Worm (Caenorhabditis elegans) whole organism, L4/young adult: ENCODE measurements around the gene dyn-1.

Source experiments
- W03F9.2 ChIP-seq: fragments of 150-350 bp; optimal IDR thresholded peaks from 2 replicates; lab custom pipeline; 2014; ENCODE audit warnings: missing biosample characterization, missing genetic modification characterization
- him-1 ChIP-seq: sonication (generic microtip); optimal IDR thresholded peaks from 2 replicates; lab custom pipeline; 2016; ENCODE audit warnings: missing genotype, missing genetic modification reagents, missing genetic modification characterization, missing compliant biosample characterization

DNA sequence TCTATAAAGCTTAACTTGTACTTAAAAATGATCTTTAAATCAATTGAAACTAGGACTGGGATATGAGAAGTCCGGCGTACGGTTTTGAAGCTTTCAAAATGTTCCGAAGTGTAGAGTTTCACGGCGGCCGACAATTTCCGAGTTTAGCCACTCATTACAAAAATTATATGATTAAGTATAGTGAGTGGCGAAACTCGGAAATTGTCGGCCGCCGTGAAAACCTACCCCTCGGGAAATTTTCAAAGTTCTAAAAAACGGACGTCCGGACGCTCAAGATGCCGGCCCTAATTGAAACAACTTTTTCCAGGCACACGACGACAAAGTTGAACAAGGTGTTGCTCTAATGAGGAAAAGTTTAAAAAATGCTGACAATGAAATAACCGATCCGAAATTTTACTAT lies 16.5 kb downstream of the dyn-1 start:
- TF ChIP-seq him-1 = no peak
- no peak for TF ChIP-seq W03F9.2 (tag; lab: Kevin White, UChicago)
